Fruit fly (Drosophila melanogaster) whole organism, embryonic: ENCODE data around the gene CG18577.

ENCODE experiments used
- Aef1 ChIP-seq: fragments of 200-800 bp; sonication (Bioruptor generic); IDR thresholded peaks from 3 replicates; pipeline ENCODE4 v1.3.6; 2022; ENCODE audit warnings: missing biosample characterization, missing genetic modification characterization
- B-H2 ChIP-seq: fragments of 200-800 bp; sonication (Bioruptor generic); optimal IDR thresholded peaks from 2 replicates; lab custom pipeline; 2018; ENCODE audit warnings: missing biosample characterization, mild to moderate bottlenecking, missing genetic modification characterization
- BEAF-32 ChIP-seq: fragments of 200-800 bp; sonication (Bioruptor generic); optimal IDR thresholded peaks from 3 replicates; lab custom pipeline; 2017; ENCODE audit warnings: missing biosample characterization, missing genetic modification characterization, mild to moderate bottlenecking, moderate library complexity, missing genetic modification reagents
- CG10209 ChIP-seq: fragments of 200-800 bp; sonication (Bioruptor generic); optimal IDR thresholded peaks from 3 replicates; lab custom pipeline; 2017; ENCODE audit warnings: missing biosample characterization, mild to moderate bottlenecking, missing genetic modification characterization, missing genetic modification reagents
- CG10267 ChIP-seq: fragments of 200-800 bp; sonication (Bioruptor generic); optimal IDR thresholded peaks from 2 replicates; lab custom pipeline; 2018; ENCODE audit warnings: missing biosample characterization, mild to moderate bottlenecking, missing genetic modification characterization, moderate library complexity
- CG10959 ChIP-seq: fragments of 200-800 bp; sonication (Bioruptor generic); IDR thresholded peaks from 2 replicates; pipeline ENCODE4 v1.3.6; 2022; ENCODE audit warnings: missing biosample characterization, missing genetic modification characterization
- CG11398 ChIP-seq: fragments of 200-800 bp; sonication (Bioruptor generic); optimal IDR thresholded peaks from 2 replicates; lab custom pipeline; 2016; ENCODE audit warnings: missing biosample characterization, missing genetic modification characterization
- CG11456 ChIP-seq: fragments of 200-800 bp; sonication (Bioruptor generic); IDR thresholded peaks from 3 replicates; pipeline ENCODE4 v1.3.6; 2022; ENCODE audit warnings: missing biosample characterization, missing genetic modification characterization
- CG14860 ChIP-seq: fragments of 200-800 bp; sonication (Bioruptor generic); IDR thresholded peaks from 3 replicates; pipeline ENCODE4 v1.3.6; 2022; ENCODE audit warnings: missing biosample characterization, missing genetic modification characterization; ENCODE audit not compliant: partially characterized antibody
- CG15011 ChIP-seq: fragments of 200-800 bp; sonication (Bioruptor generic); optimal IDR thresholded peaks from 3 replicates; lab custom pipeline; 2018; ENCODE audit warnings: missing biosample characterization, mild to moderate bottlenecking, missing genetic modification characterization
- CG18262 ChIP-seq: fragments of 200-800 bp; optimal IDR thresholded peaks from 3 replicates; lab custom pipeline; 2019; ENCODE audit warnings: missing biosample characterization, mild to moderate bottlenecking, missing genetic modification characterization, moderate library complexity
- CG1832 ChIP-seq: fragments of 200-800 bp; sonication (Bioruptor generic); optimal IDR thresholded peaks from 2 replicates; lab custom pipeline; 2017; ENCODE audit warnings: missing biosample characterization, mild to moderate bottlenecking, missing genetic modification characterization, inconsistent platforms
- CG2129 ChIP-seq: fragments of 200-800 bp; sonication (Bioruptor generic); IDR thresholded peaks from 2 replicates; pipeline ENCODE4 v1.3.6; 2022; ENCODE audit warnings: missing biosample characterization, missing genetic modification characterization; ENCODE audit not compliant: partially characterized antibody
- CG3847 ChIP-seq: fragments of 200-800 bp; sonication (Bioruptor generic); IDR thresholded peaks from 2 replicates; pipeline ENCODE4 v1.3.6; 2022; ENCODE audit warnings: missing biosample characterization, missing genetic modification characterization
- CG4730 ChIP-seq: fragments of 200-800 bp; sonication (Bioruptor generic); IDR thresholded peaks from 2 replicates; pipeline ENCODE4 v1.3.6; 2022; ENCODE audit warnings: missing biosample characterization, missing genetic modification characterization
- CG6689 ChIP-seq: fragments of 200-800 bp; sonication (Bioruptor generic); IDR thresholded peaks from 2 replicates; pipeline ENCODE4 v1.3.6; 2022; ENCODE audit warnings: missing biosample characterization, missing genetic modification characterization
- CG7745 ChIP-seq: fragments of 200-800 bp; sonication (Bioruptor generic); optimal IDR thresholded peaks from 2 replicates; lab custom pipeline; 2018; ENCODE audit warnings: missing biosample characterization, mild to moderate bottlenecking, missing genetic modification characterization, moderate library complexity
- CG7786 ChIP-seq: fragments of 200-800 bp; sonication (Bioruptor generic); optimal IDR thresholded peaks from 2 replicates; lab custom pipeline; 2016; ENCODE audit warnings: missing biosample characterization, missing genetic modification characterization
- CG8478 ChIP-seq: fragments of >200 bp; optimal IDR thresholded peaks from 2 replicates; lab custom pipeline; 2018
- CoRest ChIP-seq: fragments of 200-800 bp; sonication (Bioruptor generic); optimal IDR thresholded peaks from 3 replicates; lab custom pipeline; 2018; ENCODE audit warnings: missing biosample characterization, mild to moderate bottlenecking, missing genetic modification characterization, moderate library complexity
- D19A ChIP-seq: fragments of 200-800 bp; optimal IDR thresholded peaks from 3 replicates; lab custom pipeline; 2019; ENCODE audit warnings: missing biosample characterization, mild to moderate bottlenecking, missing genetic modification characterization, moderate library complexity
- D19B ChIP-seq: fragments of 200-800 bp; sonication (Bioruptor generic); optimal IDR thresholded peaks from 2 replicates; lab custom pipeline; 2017; ENCODE audit warnings: missing biosample characterization, mild to moderate bottlenecking, missing genetic modification characterization
- Ets97D ChIP-seq: fragments of 200-800 bp; sonication (Bioruptor generic); optimal IDR thresholded peaks from 3 replicates; lab custom pipeline; 2016; ENCODE audit warnings: missing biosample characterization, missing genetic modification characterization
- GATAe ChIP-seq: fragments of 200-800 bp; sonication (Bioruptor generic); conservative IDR thresholded peaks from 2 replicates; pipeline ENCODE4 v1.3.6; 2022; ENCODE audit warnings: missing biosample characterization, missing genetic modification characterization
- HLH3B ChIP-seq: fragments of 200-800 bp; sonication (Bioruptor generic); IDR thresholded peaks from 2 replicates; pipeline ENCODE4 v1.3.6; 2022; ENCODE audit warnings: missing biosample characterization, missing genetic modification characterization
- HLH54F ChIP-seq: fragments of 200-800 bp; sonication (Bioruptor generic); optimal IDR thresholded peaks from 3 replicates; lab custom pipeline; 2016; ENCODE audit warnings: missing biosample characterization, missing genetic modification characterization
- Hey ChIP-seq: fragments of 200-800 bp; sonication (Bioruptor generic); optimal IDR thresholded peaks from 3 replicates; lab custom pipeline; 2018; ENCODE audit warnings: missing biosample characterization, mild to moderate bottlenecking, missing genetic modification characterization
- Hr39 ChIP-seq: fragments of >200 bp; optimal IDR thresholded peaks from 2 replicates; lab custom pipeline; 2017
- Hr51 ChIP-seq, 2 experiments: fragments of 200-800 bp; sonication (Bioruptor generic); optimal IDR thresholded peaks; 2 replicates in 1 of 2; 3 replicates in 1 of 2; lab custom pipeline; 2016 to 2018; ENCODE audit warnings: missing biosample characterization in 2 of 2, missing genetic modification characterization in 2 of 2, mild to moderate bottlenecking in 1 of 2, moderate library complexity in 1 of 2
- Med ChIP-seq: fragments of 200-800 bp; sonication (Bioruptor generic); peaks from one replicate; lab custom pipeline; 2016; ENCODE audit warnings: missing biosample characterization, missing genetic modification characterization, mild to moderate bottlenecking, inconsistent platforms, moderate library complexity
- Meics ChIP-seq: fragments of 200-800 bp; sonication (Bioruptor generic); optimal IDR thresholded peaks from 2 replicates; lab custom pipeline; 2017; ENCODE audit warnings: missing biosample characterization, mild to moderate bottlenecking, missing genetic modification characterization
- Myb ChIP-seq: fragments of 200-800 bp; sonication (Bioruptor generic); optimal IDR thresholded peaks from 2 replicates; lab custom pipeline; 2016; ENCODE audit warnings: missing biosample characterization, missing genetic modification characterization
- NC2β ChIP-seq: fragments of 200-800 bp; sonication (Bioruptor generic); optimal IDR thresholded peaks from 2 replicates; lab custom pipeline; 2016; ENCODE audit warnings: missing biosample characterization, missing genetic modification characterization
- Sry-β ChIP-seq: fragments of 200-800 bp; sonication (Bioruptor generic); optimal IDR thresholded peaks from 2 replicates; lab custom pipeline; 2018; ENCODE audit warnings: missing biosample characterization, mild to moderate bottlenecking, missing genetic modification characterization, moderate library complexity
- al ChIP-seq: fragments of 200-800 bp; sonication (Bioruptor generic); IDR thresholded peaks from 2 replicates; pipeline ENCODE4 v1.3.6; 2022; ENCODE audit warnings: missing biosample characterization, missing genetic modification characterization
- bcd ChIP-seq: fragments of 200-800 bp; sonication (Bioruptor generic); optimal IDR thresholded peaks from 2 replicates; lab custom pipeline; 2017; ENCODE audit warnings: missing biosample characterization, mild to moderate bottlenecking, missing genetic modification characterization
- bigmax ChIP-seq: fragments of 200-800 bp; sonication (Bioruptor generic); optimal IDR thresholded peaks from 2 replicates; lab custom pipeline; 2018; ENCODE audit warnings: missing biosample characterization, mild to moderate bottlenecking, missing genetic modification characterization
- danr ChIP-seq: fragments of 200-800 bp; sonication (Bioruptor generic); IDR thresholded peaks from 2 replicates; pipeline ENCODE4 v1.3.6; 2022; ENCODE audit warnings: missing biosample characterization, missing genetic modification characterization
- emc ChIP-seq: fragments of 200-800 bp; sonication (Bioruptor generic); optimal IDR thresholded peaks from 2 replicates; lab custom pipeline; 2016; ENCODE audit warnings: missing biosample characterization, missing genetic modification characterization
- fd102C ChIP-seq: fragments of 200-800 bp; sonication (Bioruptor generic); optimal IDR thresholded peaks from 2 replicates; lab custom pipeline; 2018; ENCODE audit warnings: missing biosample characterization, mild to moderate bottlenecking, missing genetic modification characterization, moderate library complexity
- luna ChIP-seq: fragments of 200-800 bp; sonication (Bioruptor generic); optimal IDR thresholded peaks from 2 replicates; lab custom pipeline; 2016; ENCODE audit warnings: missing biosample characterization, missing genetic modification characterization
- mirr ChIP-seq: fragments of 200-800 bp; sonication (Bioruptor generic); optimal IDR thresholded peaks from 3 replicates; lab custom pipeline; 2018; ENCODE audit warnings: missing biosample characterization, mild to moderate bottlenecking, missing genetic modification characterization
- oc ChIP-seq: fragments of 200-800 bp; sonication (Bioruptor generic); optimal IDR thresholded peaks from 2 replicates; lab custom pipeline; 2018; ENCODE audit warnings: missing biosample characterization, mild to moderate bottlenecking, missing genetic modification characterization, moderate library complexity
- prd ChIP-seq, 3 experiments: fragments of >200 bp in 2 of 3; fragments of 200-800 bp in 1 of 3; sonication (Bioruptor generic) in 1 of 3; optimal IDR thresholded peaks in 2 of 3; IDR thresholded peaks in 1 of 3; 2 replicates in 2 of 3; 3 replicates in 1 of 3; pipeline versions ENCODE4 v1.3.6 to Lab custom; 2017 to 2022; ENCODE audit warnings: missing biosample characterization in 1 of 3, missing genetic modification characterization in 1 of 3
- pzg ChIP-seq: fragments of 200-800 bp; sonication (Bioruptor generic); optimal IDR thresholded peaks from 3 replicates; lab custom pipeline; 2018; ENCODE audit warnings: missing biosample characterization, mild to moderate bottlenecking, missing genetic modification characterization, moderate library complexity
- rib ChIP-seq: fragments of 200-800 bp; sonication (Bioruptor generic); IDR thresholded peaks from 2 replicates; pipeline ENCODE4 v1.3.6; 2022; ENCODE audit warnings: missing biosample characterization, missing genetic modification characterization
- slp2 ChIP-seq: fragments of 200-800 bp; sonication (Bioruptor generic); optimal IDR thresholded peaks from 2 replicates; lab custom pipeline; 2016; ENCODE audit warnings: missing biosample characterization, missing genetic modification characterization
- trh ChIP-seq: fragments of 200-800 bp; sonication (Bioruptor generic); optimal IDR thresholded peaks from 2 replicates; lab custom pipeline; 2016; ENCODE audit warnings: missing biosample characterization, missing genetic modification characterization
- vnd ChIP-seq: fragments of 200-800 bp; sonication (Bioruptor generic); IDR thresholded peaks from 3 replicates; pipeline ENCODE4 v1.3.6; 2022; ENCODE audit warnings: missing biosample characterization, missing genetic modification characterization; ENCODE audit not compliant: partially characterized antibody
- wek ChIP-seq: fragments of 200-800 bp; sonication (Bioruptor generic); optimal IDR thresholded peaks from 3 replicates; lab custom pipeline; 2018; ENCODE audit warnings: missing biosample characterization, mild to moderate bottlenecking, missing genetic modification characterization, moderate library complexity

CG18577 gene

DNA sequence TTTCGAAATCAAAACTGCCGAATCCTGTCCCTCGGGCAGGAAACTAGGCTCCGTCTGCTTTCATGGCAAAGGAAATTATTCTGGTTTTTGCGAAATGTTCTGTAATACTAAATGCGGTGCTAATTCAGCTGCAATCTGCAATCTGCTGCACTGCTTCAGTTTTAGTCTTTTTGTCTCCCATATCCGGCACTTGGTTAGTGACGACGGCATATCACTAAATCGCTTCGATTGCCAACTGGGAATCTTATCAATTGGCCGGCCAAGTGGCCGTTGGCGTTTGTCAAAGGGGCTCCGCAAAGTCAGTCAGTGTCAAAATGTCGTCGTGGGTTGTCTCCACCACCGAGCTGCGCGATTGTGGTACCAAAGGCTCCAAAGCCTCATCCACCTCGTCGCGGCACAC is at the start of gene CG18577:
Gene CG18577, plus strand, starts transcription at position 301 of the 400 bp plus-strand sequence.
- TF ChIP-seq Hr39 (no peak), vnd (GFP tag; lab: Robert Waterston, UW) (no peak), danr (GFP tag; lab: Robert Waterston, UW) (no peak), mirr (GFP tag; lab: Kevin White, UChicago) (no peak), HLH3B (no peak), GATAe (GFP tag; lab: Robert Waterston, UW) (peak; percentile 18; the same call in 1 of the 2 replicates), pzg (no peak), oc (tag; lab: Kevin White, UChicago) (no peak), CG4730 (no peak), CG11456 (0 out of 3 replicates have a peak, but pooled peaks have one; percentile 5), Hey (tag; lab: Kevin White, UChicago) (peak; percentile 41), luna (GFP tag; lab: Kevin White, UChicago) (no peak), bigmax (no peak), Med (GFP tag; lab: Kevin White, UChicago) (peak; percentile 87), fd102C (GFP tag; lab: Kevin White, UChicago) (no peak), CG8478 (lab: Kevin White, UChicago) (no peak), CG18262 (no peak), Myb (GFP tag; lab: Kevin White, UChicago) (no peak), CG7786 (GFP tag; lab: Kevin White, UChicago) (no peak), Meics (peak; percentile 55), NC2β (GFP tag; lab: Kevin White, UChicago) (no peak), bcd (GFP tag; lab: Kevin White, UChicago) (no peak), CG14860 (GFP tag; lab: Robert Waterston, UW) (no peak)
- TF ChIP-seq, all 482 proteins: peak for 5

DNA sequence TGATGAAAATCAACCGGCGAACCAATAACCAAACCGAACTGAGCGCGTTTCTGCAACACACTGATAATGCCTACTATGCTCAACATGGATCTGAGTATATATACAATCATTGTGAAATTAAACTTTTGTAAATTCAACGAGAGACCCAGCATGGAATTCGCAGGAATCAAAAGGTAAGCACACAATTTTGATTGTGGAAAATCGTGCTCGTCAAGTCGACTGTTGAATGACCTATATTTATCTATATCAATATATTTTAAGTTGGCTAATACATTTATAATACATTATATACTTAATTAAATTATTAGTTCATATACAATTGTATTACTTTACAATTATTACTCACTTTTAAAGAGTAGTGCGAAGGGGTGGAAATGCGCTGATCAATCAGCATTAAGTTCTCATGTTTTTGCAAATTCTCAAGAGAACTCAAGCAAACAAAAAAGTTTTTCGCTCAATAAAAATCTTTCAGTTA is 42.1 kb upstream of the CG18577 start, which contains the start of gene Ugt302K1:
Gene Ugt302K1, minus strand, starts transcription at position 51 of the 475 bp plus-strand sequence.
- no peak for TF ChIP-seq emc (GFP tag; lab: Kevin White, UChicago)
- no peak for TF ChIP-seq HLH54F (GFP tag; lab: Kevin White, UChicago)
- TF ChIP-seq slp2 (GFP tag; lab: Kevin White, UChicago): no peak
- TF ChIP-seq trh: no peak
- peak; percentile 56; the same call in 1 of the 2 replicates for TF ChIP-seq al (GFP tag; lab: Robert Waterston, UW)
- TF ChIP-seq CG10209 (GFP tag; lab: Kevin White, UChicago): no peak
- TF ChIP-seq CG7745 (tag; lab: Kevin White, UChicago): no peak
- TF ChIP-seq rib (GFP tag; lab: Robert Waterston, UW): no peak
- TF ChIP-seq D19A (tag; lab: Kevin White, UChicago): peak; percentile 73
- TF ChIP-seq CG15011 (GFP tag; lab: Kevin White, UChicago): no peak
- TF ChIP-seq CG1832: no peak
- peak; percentile 45 for TF ChIP-seq D19B (GFP tag; lab: Kevin White, UChicago)
- no peak for TF ChIP-seq wek
- 0 out of 2 replicates have a peak, but pooled peaks have one; percentile 28 for TF ChIP-seq CG3847 (GFP tag; lab: Robert Waterston, UW)
- TF ChIP-seq CG6689 (GFP tag; lab: Robert Waterston, UW): 0 out of 2 replicates have a peak, but pooled peaks have one; percentile 12
- TF ChIP-seq Meics: peak; percentile 40
- TF ChIP-seq prd (optimal IDR thresholded peaks at IDR 0.05; lab: Kevin White, UChicago): no peak
- TF ChIP-seq prd (GFP tag; IDR thresholded peaks at IDR 0.05; lab: Robert Waterston, UW): peak; percentile 17; the same call in 1 of the 3 replicates
- no peak for TF ChIP-seq BEAF-32
- TF ChIP-seq CG10959 (GFP tag; lab: Robert Waterston, UW): no peak
- peak; percentile 2 for TF ChIP-seq CoRest (tag; lab: Kevin White, UChicago)
- no peak for TF ChIP-seq CG2129 (GFP tag; lab: Robert Waterston, UW)
- no peak for TF ChIP-seq Sry-β (GFP tag; lab: Kevin White, UChicago)
- TF ChIP-seq Aef1 (GFP tag; lab: Robert Waterston, UW): peak; percentile 10; the same call in 1 of the 3 replicates
- no peak for TF ChIP-seq GATAe (GFP tag; lab: Robert Waterston, UW)
- TF ChIP-seq CG11398: no peak
- no peak for TF ChIP-seq Ets97D (GFP tag; lab: Kevin White, UChicago)
- peak; percentile 28 for TF ChIP-seq bcd (GFP tag; lab: Kevin White, UChicago)
- TF ChIP-seq CG10267 (tag; lab: Kevin White, UChicago): no peak
- TF ChIP-seq B-H2 (GFP tag; lab: Kevin White, UChicago): no peak
- TF ChIP-seq Hr51 (GFP tag; optimal IDR thresholded peaks at IDR 0.05; lab: Kevin White, UChicago): peak in 1 of 2 experiments; percentile 2
